Worm (Caenorhabditis elegans) whole organism, L2 larva: ENCODE results near the gene R10D12.1.

Experiments
- R02D3.7 ChIP-seq: fragments of 150-350 bp; optimal IDR thresholded peaks from 2 replicates; lab custom pipeline; 2014; ENCODE audit warnings: missing biosample characterization, missing genetic modification characterization
- aly-2 ChIP-seq: fragments of 150-350 bp; optimal IDR thresholded peaks from 2 replicates; lab custom pipeline; 2014; ENCODE audit warnings: missing biosample characterization, missing genetic modification characterization
- ceh-16 ChIP-seq: fragments of 150-350 bp; optimal IDR thresholded peaks from 2 replicates; lab custom pipeline; 2014; ENCODE audit warnings: missing biosample characterization, missing genetic modification characterization
- elt-1 ChIP-seq: fragments of 150-350 bp; optimal IDR thresholded peaks from 2 replicates; lab custom pipeline; 2014; ENCODE audit warnings: missing biosample characterization, missing genetic modification characterization
- fos-1 ChIP-seq: fragments of 150-350 bp; optimal IDR thresholded peaks from 2 replicates; lab custom pipeline; 2014; ENCODE audit warnings: missing biosample characterization, missing genetic modification characterization
- sma-9 ChIP-seq, 2 experiments: fragments of 150-350 bp in 1 of 2; sonication (generic microtip) in 1 of 2; optimal IDR thresholded peaks; 2 replicates each; lab custom pipeline; 2014 to 2016; ENCODE audit warnings: missing genetic modification characterization in 2 of 2, mild to moderate bottlenecking in 1 of 2, missing biosample characterization in 1 of 2, missing compliant biosample characterization in 1 of 2, missing genetic modification reagents in 1 of 2, moderate library complexity in 1 of 2
- unc-62 ChIP-seq: fragments of 150-350 bp; optimal IDR thresholded peaks from 2 replicates; lab custom pipeline; 2014; ENCODE audit warnings: missing biosample characterization, missing genetic modification reagents, missing genetic modification characterization
- zag-1 ChIP-seq: fragments of 150-350 bp; optimal IDR thresholded peaks from 2 replicates; lab custom pipeline; 2014; ENCODE audit warnings: missing biosample characterization, missing genetic modification characterization

- TF ChIP-seq aly-2 (tag; lab: Kevin White, UChicago) (no peak), sma-9 (GFP tag; optimal IDR thresholded peaks at IDR 0.05; lab: Kevin White, UChicago) (no peak), sma-9 (tag; optimal IDR thresholded peaks at IDR 0.05; lab: Kevin White, UChicago) (no peak), fos-1 (tag; lab: Kevin White, UChicago) (no peak), zag-1 (tag; lab: Kevin White, UChicago) (no peak), R02D3.7 (tag; lab: Kevin White, UChicago) (no peak), unc-62 (GFP tag; lab: Kevin White, UChicago) (no peak), ceh-16 (tag; lab: Kevin White, UChicago) (no peak), elt-1 (tag; lab: Kevin White, UChicago) (no peak)
Measured at ce11 chrV:13923851-13924250, 10.6 kb downstream of the R10D12.1 start, which contains the start of gene srxa-11.
